Fruit fly (Drosophila melanogaster): ENCODE results near the gene Eip63F-1.

- TF ChIP-seq CG3919 (GFP tag; optimal IDR thresholded peaks at IDR 0.05) = peak; percentile 37
- peak; percentile 51 for TF ChIP-seq CG6276 (GFP tag; optimal IDR thresholded peaks at IDR 0.05)
- TF ChIP-seq Sox15 (GFP tag; optimal IDR thresholded peaks at IDR 0.05) = no peak
- no peak for TF ChIP-seq CG8319 (GFP tag; optimal IDR thresholded peaks at IDR 0.05)
- TF ChIP-seq topi (GFP tag; optimal IDR thresholded peaks at IDR 0.05) = no peak
- TF ChIP-seq fd59A (GFP tag; optimal IDR thresholded peaks at IDR 0.05) = no peak
- no peak for TF ChIP-seq Blimp-1 (GFP tag; optimal IDR thresholded peaks at IDR 0.05)
- TF ChIP-seq CG8632 (GFP tag; optimal IDR thresholded peaks at IDR 0.05) = no peak
- no peak for TF ChIP-seq Ets21C (GFP tag; optimal IDR thresholded peaks at IDR 0.05)
- TF ChIP-seq Hr39 (GFP tag; optimal IDR thresholded peaks at IDR 0.05) = peak; percentile 15
- no peak for TF ChIP-seq CG11762 (GFP tag; optimal IDR thresholded peaks at IDR 0.05; ENCODE audit: insufficient read depth)
These were observed at the start of gene Eip63F-1 for dm6 chr3L:3935567-3936207.

Data from whole organism, prepupa.